Fruit fly (Drosophila melanogaster) whole organism, embryonic: ENCODE measurements around the gene Tssk.

Source experiments
- Ada2b ChIP-seq: fragments of 200-800 bp; sonication (Bioruptor generic); IDR thresholded peaks from 2 replicates; pipeline ENCODE4 v1.3.6; 2022; ENCODE audit warnings: missing biosample characterization, missing genetic modification characterization
- CG12155 ChIP-seq: fragments of 200-800 bp; sonication (Bioruptor generic); optimal IDR thresholded peaks from 3 replicates; lab custom pipeline; 2016; ENCODE audit warnings: missing biosample characterization, missing genetic modification characterization
- CG14441 ChIP-seq: fragments of 200-800 bp; sonication (Bioruptor generic); IDR thresholded peaks from 2 replicates; pipeline ENCODE4 v1.3.6; 2022; ENCODE audit warnings: missing biosample characterization, missing genetic modification characterization
- CG2712 ChIP-seq: fragments of 200-800 bp; optimal IDR thresholded peaks from 3 replicates; lab custom pipeline; 2019; ENCODE audit warnings: missing biosample characterization, mild to moderate bottlenecking, missing genetic modification characterization, moderate library complexity
- CG3407 ChIP-seq: fragments of 200-800 bp; sonication (Bioruptor generic); optimal IDR thresholded peaks from 2 replicates; lab custom pipeline; 2018; ENCODE audit warnings: missing biosample characterization, mild to moderate bottlenecking, missing genetic modification characterization
- CG5953 ChIP-seq: fragments of 200-800 bp; sonication (Bioruptor generic); IDR thresholded peaks from 2 replicates; pipeline ENCODE4 v1.3.6; 2022; ENCODE audit warnings: missing biosample characterization, missing genetic modification characterization
- CG7928 ChIP-seq: fragments of 200-800 bp; sonication (Bioruptor generic); optimal IDR thresholded peaks from 2 replicates; lab custom pipeline; 2017; ENCODE audit warnings: missing biosample characterization, mild to moderate bottlenecking, missing genetic modification characterization
- CG8359 ChIP-seq: fragments of 200-800 bp; sonication (Bioruptor generic); optimal IDR thresholded peaks from 2 replicates; lab custom pipeline; 2017; ENCODE audit warnings: missing biosample characterization, mild to moderate bottlenecking, missing genetic modification characterization, borderline replicate concordance
- CG8924 ChIP-seq: fragments of 200-800 bp; optimal IDR thresholded peaks from 3 replicates; lab custom pipeline; 2019; ENCODE audit warnings: missing biosample characterization, mild to moderate bottlenecking, missing genetic modification characterization, moderate library complexity
- CG9727 ChIP-seq: fragments of 200-800 bp; sonication (Bioruptor generic); optimal IDR thresholded peaks from 3 replicates; lab custom pipeline; 2017; ENCODE audit warnings: missing biosample characterization, mild to moderate bottlenecking, missing genetic modification characterization
- CoRest ChIP-seq: fragments of 200-800 bp; sonication (Bioruptor generic); optimal IDR thresholded peaks from 3 replicates; lab custom pipeline; 2018; ENCODE audit warnings: missing biosample characterization, mild to moderate bottlenecking, missing genetic modification characterization, moderate library complexity
- D ChIP-seq, 2 experiments: fragments of 200-800 bp in 1 of 2; fragments of >200 bp in 1 of 2; sonication (Bioruptor generic) in 1 of 2; optimal IDR thresholded peaks; 2 replicates in 1 of 2; 3 replicates in 1 of 2; lab custom pipeline; 2017; ENCODE audit warnings: mild to moderate bottlenecking in 1 of 2, missing biosample characterization in 1 of 2, missing genetic modification characterization in 1 of 2, missing genetic modification reagents in 1 of 2
- Doc2 ChIP-seq: fragments of 200-800 bp; sonication (Bioruptor generic); IDR thresholded peaks from 2 replicates; pipeline ENCODE4 v1.3.6; 2022; ENCODE audit warnings: missing biosample characterization, missing genetic modification characterization
- Drgx ChIP-seq: fragments of 200-800 bp; sonication (Bioruptor generic); IDR thresholded peaks from 2 replicates; pipeline ENCODE4 v1.3.6; 2022; ENCODE audit warnings: missing biosample characterization, missing genetic modification characterization
- Elba2 ChIP-seq: fragments of 200-800 bp; sonication (Bioruptor generic); optimal IDR thresholded peaks from 3 replicates; lab custom pipeline; 2016; ENCODE audit warnings: missing biosample characterization, missing genetic modification characterization
- HHEX ChIP-seq: fragments of 200-800 bp; sonication (Bioruptor generic); optimal IDR thresholded peaks from 3 replicates; lab custom pipeline; 2017; ENCODE audit warnings: missing biosample characterization, mild to moderate bottlenecking, missing genetic modification characterization, missing genetic modification reagents
- HLH3B ChIP-seq: fragments of 200-800 bp; sonication (Bioruptor generic); IDR thresholded peaks from 2 replicates; pipeline ENCODE4 v1.3.6; 2022; ENCODE audit warnings: missing biosample characterization, missing genetic modification characterization
- Hr3 ChIP-seq: fragments of 200-800 bp; sonication (Bioruptor generic); optimal IDR thresholded peaks from 3 replicates; lab custom pipeline; 2016; ENCODE audit warnings: missing biosample characterization, missing genetic modification characterization
- Hr78 ChIP-seq, 2 experiments: fragments of 200-800 bp in 1 of 2; fragments of >200 bp in 1 of 2; sonication (Bioruptor generic) in 1 of 2; optimal IDR thresholded peaks; 2 replicates each; lab custom pipeline; 2017 to 2019; ENCODE audit warnings: missing biosample characterization in 2 of 2, missing genetic modification characterization in 2 of 2, mild to moderate bottlenecking in 1 of 2, moderate library complexity in 1 of 2
- Meics ChIP-seq: fragments of 200-800 bp; sonication (Bioruptor generic); optimal IDR thresholded peaks from 2 replicates; lab custom pipeline; 2017; ENCODE audit warnings: missing biosample characterization, mild to moderate bottlenecking, missing genetic modification characterization
- Mrtf ChIP-seq: fragments of 200-800 bp; sonication (Bioruptor generic); IDR thresholded peaks from 3 replicates; pipeline ENCODE4 v1.3.6; 2022; ENCODE audit warnings: missing biosample characterization, missing genetic modification characterization
- Optix ChIP-seq: fragments of 200-800 bp; sonication (Bioruptor generic); IDR thresholded peaks from 3 replicates; pipeline ENCODE4 v1.3.6; 2022; ENCODE audit warnings: missing biosample characterization, missing genetic modification characterization
- Ravus ChIP-seq: fragments of 200-800 bp; sonication (Bioruptor generic); IDR thresholded peaks from 2 replicates; pipeline ENCODE4 v1.3.6; 2022; ENCODE audit warnings: missing biosample characterization, missing genetic modification characterization
- Sox102F ChIP-seq: fragments of 200-800 bp; sonication (Bioruptor generic); optimal IDR thresholded peaks from 2 replicates; lab custom pipeline; 2018; ENCODE audit warnings: missing biosample characterization, mild to moderate bottlenecking, missing genetic modification characterization, moderate library complexity
- Spps ChIP-seq: fragments of 200-800 bp; sonication (Bioruptor generic); optimal IDR thresholded peaks from 2 replicates; lab custom pipeline; 2018; ENCODE audit warnings: missing biosample characterization, mild to moderate bottlenecking, missing genetic modification characterization
- ase ChIP-seq: fragments of 200-800 bp; sonication (Bioruptor generic); IDR thresholded peaks from 3 replicates; pipeline ENCODE4 v1.3.6; 2022; ENCODE audit warnings: missing biosample characterization, missing genetic modification characterization
- ato ChIP-seq: fragments of 200-800 bp; sonication (Bioruptor generic); IDR thresholded peaks from 2 replicates; pipeline ENCODE4 v1.3.6; 2022; ENCODE audit warnings: missing biosample characterization, missing genetic modification characterization; ENCODE audit not compliant: partially characterized antibody
- cwo ChIP-seq: fragments of 200-800 bp; sonication (Bioruptor generic); optimal IDR thresholded peaks from 3 replicates; lab custom pipeline; 2017; ENCODE audit warnings: missing biosample characterization, missing genetic modification characterization, mild to moderate bottlenecking, moderate library complexity, missing genetic modification reagents
- ems ChIP-seq: fragments of 200-800 bp; sonication (Bioruptor generic); optimal IDR thresholded peaks from 3 replicates; lab custom pipeline; 2016; ENCODE audit warnings: missing biosample characterization, missing genetic modification characterization
- fd96Cb ChIP-seq: fragments of 200-800 bp; sonication (Bioruptor generic); optimal IDR thresholded peaks from 2 replicates; lab custom pipeline; 2018; ENCODE audit warnings: missing biosample characterization, mild to moderate bottlenecking, missing genetic modification characterization, moderate library complexity
- jigr1 ChIP-seq: fragments of 200-800 bp; sonication (Bioruptor generic); IDR thresholded peaks from 3 replicates; pipeline ENCODE4 v1.3.6; 2022; ENCODE audit warnings: missing biosample characterization, missing genetic modification characterization
- maf-S ChIP-seq: fragments of 200-800 bp; sonication (Bioruptor generic); optimal IDR thresholded peaks from 2 replicates; lab custom pipeline; 2016; ENCODE audit warnings: missing biosample characterization, missing genetic modification characterization
- pros ChIP-seq: fragments of 200-800 bp; sonication (Bioruptor generic); optimal IDR thresholded peaks from 3 replicates; lab custom pipeline; 2019; ENCODE audit warnings: missing biosample characterization, mild to moderate bottlenecking, missing genetic modification characterization, moderate library complexity
- row ChIP-seq: fragments of 200-800 bp; sonication (Bioruptor generic); IDR thresholded peaks from 3 replicates; pipeline ENCODE4 v1.3.6; 2022; ENCODE audit warnings: missing biosample characterization, missing genetic modification characterization
- run ChIP-seq: fragments of 200-800 bp; sonication (Bioruptor generic); optimal IDR thresholded peaks from 3 replicates; lab custom pipeline; 2018; ENCODE audit warnings: missing biosample characterization, mild to moderate bottlenecking, missing genetic modification characterization
- sc ChIP-seq, 3 experiments: fragments of >200 bp in 2 of 3; fragments of 200-800 bp in 1 of 3; sonication (Bioruptor generic) in 1 of 3; optimal IDR thresholded peaks; 2 replicates in 2 of 3; 3 replicates in 1 of 3; lab custom pipeline; 2017; ENCODE audit warnings: mild to moderate bottlenecking in 1 of 3, missing biosample characterization in 1 of 3, missing genetic modification characterization in 1 of 3, missing genetic modification reagents in 1 of 3
- tx ChIP-seq: fragments of 200-800 bp; sonication (Bioruptor generic); optimal IDR thresholded peaks from 2 replicates; lab custom pipeline; 2016; ENCODE audit warnings: missing biosample characterization, missing genetic modification characterization
- vfl ChIP-seq: fragments of 200-800 bp; sonication (Bioruptor generic); optimal IDR thresholded peaks from 2 replicates; lab custom pipeline; 2016; ENCODE audit warnings: missing biosample characterization, missing genetic modification characterization
- vvl ChIP-seq: fragments of 200-800 bp; sonication (Bioruptor generic); IDR thresholded peaks from 2 replicates; pipeline ENCODE4 v1.3.6; 2022; ENCODE audit warnings: missing biosample characterization, missing genetic modification characterization

Gene Tssk

DNA sequence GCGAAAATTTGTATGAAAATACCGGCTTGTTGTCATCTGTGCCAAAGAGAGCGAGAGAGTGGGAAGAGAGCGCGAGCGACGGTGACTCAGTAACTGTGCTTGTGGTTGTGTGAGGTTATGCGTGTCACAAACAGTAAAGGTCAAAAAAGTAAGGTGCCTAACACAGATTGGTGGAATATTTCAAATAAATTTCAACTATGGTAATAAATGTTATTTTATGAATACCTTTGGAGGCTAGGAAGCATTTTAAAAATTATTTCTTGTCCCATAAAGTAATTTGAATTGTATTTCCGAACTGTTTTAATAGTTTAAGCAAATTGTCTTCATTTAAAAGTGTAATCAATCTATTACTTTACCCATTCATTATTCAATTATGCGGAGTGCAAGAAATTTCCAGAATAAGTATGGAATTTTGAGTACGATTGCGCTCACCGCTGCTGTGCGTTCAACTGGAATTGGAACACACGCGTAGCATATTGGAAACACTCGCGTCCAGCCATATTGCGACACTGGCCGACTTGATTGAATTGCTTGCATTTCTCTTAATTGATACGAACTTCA, 24.7 kb upstream of the Tssk start (continued):
- TF ChIP-seq sc (optimal IDR thresholded peaks at IDR 0.05; lab: Kevin White, UChicago) (no peak), sc (GFP tag; optimal IDR thresholded peaks at IDR 0.05; lab: Kevin White, UChicago) (peak; percentile 92), jigr1 (GFP tag; lab: Robert Waterston, UW) (peak; percentile 82; the same call in 2 of the 3 replicates), Hr3 (peak; percentile 96), Spps (tag; lab: Kevin White, UChicago) (peak; percentile 84), fd96Cb (peak; percentile 94), maf-S (GFP tag; lab: Kevin White, UChicago) (peak; percentile 88), Ravus (peak; percentile 73), vvl (GFP tag; lab: Robert Waterston, UW) (peak; percentile 90), ato (GFP tag; lab: Robert Waterston, UW) (no peak), ems (GFP tag; lab: Kevin White, UChicago) (peak; percentile 79), ase (GFP tag; lab: Robert Waterston, UW) (peak; percentile 82), HLH3B (peak; percentile 89), CG7928 (GFP tag; lab: Kevin White, UChicago) (peak; percentile 66), pros (GFP tag; lab: Kevin White, UChicago) (no peak), Mrtf (GFP tag; lab: Robert Waterston, UW) (peak; percentile 80)

DNA sequence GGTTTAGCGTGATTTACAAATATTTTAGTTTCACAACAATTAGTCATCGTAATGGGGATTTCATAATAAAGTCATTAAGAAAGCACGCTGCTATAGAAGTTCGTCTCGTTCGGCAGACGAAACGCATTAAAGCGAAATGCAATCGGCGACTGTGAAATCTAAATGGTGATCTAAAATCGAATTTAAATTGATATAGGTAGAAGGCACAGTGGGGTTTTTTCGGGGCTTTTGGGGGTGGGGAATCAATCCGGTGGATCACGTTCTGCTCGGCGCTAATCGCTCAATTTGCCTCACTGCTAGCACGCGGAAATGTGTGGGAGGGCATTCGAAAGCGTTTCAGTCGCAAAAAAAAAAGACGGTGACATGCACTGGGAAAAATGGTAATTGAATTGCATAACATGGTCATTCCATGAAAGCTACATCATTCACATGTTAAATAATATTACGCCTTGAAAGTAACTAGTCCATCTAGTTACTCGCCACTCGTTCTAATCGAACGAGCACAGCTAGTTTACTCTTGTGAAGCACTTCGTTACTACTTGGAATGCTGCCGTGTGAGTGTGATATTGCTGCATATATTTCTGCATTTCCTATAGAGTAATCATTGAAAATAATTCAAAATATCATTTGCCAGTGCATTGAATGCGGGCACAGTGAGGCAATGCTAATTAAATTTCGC, 20.6 kb upstream of the Tssk start:
- TF ChIP-seq Drgx (GFP tag; lab: Robert Waterston, UW), result peak; percentile 45; the same call in 1 of the 2 replicates
- TF ChIP-seq Doc2 (GFP tag; lab: Robert Waterston, UW), result no peak
- TF ChIP-seq Elba2 (GFP tag; lab: Kevin White, UChicago), result no peak
- TF ChIP-seq Meics (GFP tag; lab: Kevin White, UChicago), result peak; percentile 19
- 0 out of 3 replicates have a peak, but pooled peaks have one; percentile 11 for TF ChIP-seq row (GFP tag; lab: Robert Waterston, UW)
- peak; percentile 41 for TF ChIP-seq CG12155

dm6 chr3R:18580979-18581378, 17.5 kb upstream of the Tssk start:
- TF ChIP-seq CoRest (tag; lab: Kevin White, UChicago) (no peak), CG9727 (GFP tag; lab: Kevin White, UChicago) (no peak), CG2712 (tag; lab: Kevin White, UChicago) (no peak), tx (no peak), CG8924 (tag; lab: Kevin White, UChicago) (no peak), HHEX (GFP tag; lab: Kevin White, UChicago) (no peak), D (optimal IDR thresholded peaks at IDR 0.05; lab: Kevin White, UChicago) (no peak), D (GFP tag; optimal IDR thresholded peaks at IDR 0.05; lab: Kevin White, UChicago) (no peak), Sox102F (no peak), CG3407 (GFP tag; lab: Kevin White, UChicago) (no peak), maf-S (GFP tag; lab: Kevin White, UChicago) (no peak), Spps (tag; lab: Kevin White, UChicago) (no peak), Optix (GFP tag; lab: Robert Waterston, UW) (no peak), CG14441 (GFP tag; lab: Robert Waterston, UW) (no peak), Ada2b (GFP tag; lab: Robert Waterston, UW) (no peak), Hr78 (GFP tag; optimal IDR thresholded peaks at IDR 0.05; lab: Kevin White, UChicago) (no peak), CG8359 (GFP tag; lab: Kevin White, UChicago) (no peak), run (tag; lab: Kevin White, UChicago) (no peak), vfl (GFP tag; lab: Kevin White, UChicago) (no peak), cwo (GFP tag; lab: Kevin White, UChicago) (no peak), CG5953 (GFP tag; lab: Robert Waterston, UW) (no peak)
